Worm (Caenorhabditis elegans): ENCODE results near the gene gid-2.

- TF ChIP-seq R02D3.7 (tag; optimal IDR thresholded peaks at IDR 0.05) (no peak), nhr-11 (tag; optimal IDR thresholded peaks at IDR 0.05) (no peak)
Observed at ce11 chrX:2443304-2443703, 4.5 kb upstream of the gid-2 start, which contains the start of gene T07D1.3.
